Worm (Caenorhabditis elegans) whole organism, L4 larva: ENCODE results near the gene egl-23.

Experiments
- ces-1 ChIP-seq: fragments of 150-350 bp; sonication (generic microtip); optimal IDR thresholded peaks from 4 replicates; lab custom pipeline; 2014; ENCODE audit warnings: missing biosample characterization, missing genetic modification reagents, missing genetic modification characterization
- saeg-2 ChIP-seq: fragments of 200-800 bp; sonication (Bioruptor generic); IDR thresholded peaks from 2 replicates; pipeline ENCODE4 v1.3.6; 2022; ENCODE audit warnings: missing genetic modification reagents, missing genetic modification characterization, missing compliant biosample characterization
- skn-1 ChIP-seq: fragments of 150-350 bp; optimal IDR thresholded peaks from 2 replicates; lab custom pipeline; 2014; ENCODE audit warnings: missing biosample characterization, missing genetic modification characterization

DNA sequence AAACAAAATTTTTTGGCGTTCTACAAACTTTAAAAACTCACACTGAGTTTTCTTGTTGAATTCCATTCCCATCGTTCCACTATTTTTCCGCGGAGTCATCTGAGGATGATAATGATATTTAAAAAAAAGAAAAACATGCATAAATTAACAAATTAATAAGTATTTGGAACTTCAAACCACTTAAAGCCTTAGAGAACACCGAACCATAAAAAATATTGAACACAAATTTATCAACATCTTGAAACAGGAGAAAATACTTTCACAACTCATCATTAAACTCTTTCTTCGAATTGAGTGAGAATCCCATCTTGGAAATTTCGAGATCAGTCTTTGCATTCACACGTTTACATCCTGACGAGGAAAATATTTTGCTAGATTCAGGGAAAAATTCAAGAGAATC is 6.5 kb upstream of the egl-23 start, which contains the start of gene gei-18:
- TF ChIP-seq saeg-2 (no peak), ces-1 (no peak), skn-1 (tag; lab: Kevin White, UChicago) (no peak)
